Fruit fly (Drosophila melanogaster) whole organism, embryonic: ENCODE measurements around the gene CG3368.

Experiments used
- Blimp-1 ChIP-seq: fragments of 200-800 bp; sonication (Bioruptor generic); optimal IDR thresholded peaks from 3 replicates; lab custom pipeline; 2018; ENCODE audit warnings: missing biosample characterization, missing genetic modification characterization, mild to moderate bottlenecking, moderate library complexity, missing genetic modification reagents
- CG10267 ChIP-seq: fragments of 200-800 bp; sonication (Bioruptor generic); optimal IDR thresholded peaks from 2 replicates; lab custom pipeline; 2018; ENCODE audit warnings: missing biosample characterization, mild to moderate bottlenecking, missing genetic modification characterization, moderate library complexity
- CG10565 ChIP-seq: fragments of 200-800 bp; sonication (Bioruptor generic); optimal IDR thresholded peaks from 3 replicates; lab custom pipeline; 2016; ENCODE audit warnings: missing biosample characterization, mild to moderate bottlenecking, missing genetic modification characterization
- CG10979 ChIP-seq: fragments of 200-800 bp; sonication (Bioruptor generic); optimal IDR thresholded peaks from 2 replicates; lab custom pipeline; 2018; ENCODE audit warnings: missing biosample characterization, mild to moderate bottlenecking, missing genetic modification characterization, moderate library complexity
- CG11560 ChIP-seq: fragments of 200-800 bp; sonication (Bioruptor generic); IDR thresholded peaks from 3 replicates; pipeline ENCODE4 v1.3.6; 2022; ENCODE audit warnings: missing biosample characterization, missing genetic modification characterization
- CG13624 ChIP-seq: fragments of 200-800 bp; sonication (Bioruptor generic); optimal IDR thresholded peaks from 2 replicates; lab custom pipeline; 2016; ENCODE audit warnings: missing biosample characterization, missing genetic modification characterization
- CG1529 ChIP-seq: fragments of 200-800 bp; sonication (Bioruptor generic); optimal IDR thresholded peaks from 3 replicates; lab custom pipeline; 2018; ENCODE audit warnings: missing biosample characterization, missing genetic modification characterization
- CG15514 ChIP-seq: fragments of 200-800 bp; sonication (Bioruptor generic); optimal IDR thresholded peaks from 3 replicates; lab custom pipeline; 2017; ENCODE audit warnings: missing biosample characterization, missing genetic modification characterization, mild to moderate bottlenecking, moderate library complexity, missing genetic modification reagents
- CG15601 ChIP-seq: fragments of 200-800 bp; sonication (Bioruptor generic); optimal IDR thresholded peaks from 3 replicates; lab custom pipeline; 2019; ENCODE audit warnings: missing biosample characterization, mild to moderate bottlenecking, missing genetic modification characterization, moderate library complexity
- CG17186 ChIP-seq: fragments of 200-800 bp; sonication (Bioruptor generic); optimal IDR thresholded peaks from 3 replicates; lab custom pipeline; 2017; ENCODE audit warnings: missing biosample characterization, missing genetic modification reagents, missing genetic modification characterization
- CG2120 ChIP-seq: fragments of 200-800 bp; sonication (Bioruptor generic); optimal IDR thresholded peaks from 3 replicates; lab custom pipeline; 2016; ENCODE audit warnings: missing biosample characterization, missing genetic modification characterization
- CG6254 ChIP-seq: fragments of 200-800 bp; sonication (Bioruptor generic); optimal IDR thresholded peaks from 3 replicates; lab custom pipeline; 2017; ENCODE audit warnings: mild to moderate bottlenecking, missing biosample characterization, missing genetic modification reagents, missing genetic modification characterization
- CG7357 ChIP-seq: fragments of 200-800 bp; sonication (Bioruptor generic); IDR thresholded peaks from 3 replicates; pipeline ENCODE4 v1.3.6; 2022; ENCODE audit warnings: missing biosample characterization, missing genetic modification characterization
- CG7556 ChIP-seq: fragments of 200-800 bp; sonication (Bioruptor generic); optimal IDR thresholded peaks from 2 replicates; lab custom pipeline; 2017; ENCODE audit warnings: missing biosample characterization, mild to moderate bottlenecking, missing genetic modification characterization
- CHES-1-like ChIP-seq: fragments of 200-800 bp; sonication (Bioruptor generic); optimal IDR thresholded peaks from 2 replicates; lab custom pipeline; 2016; ENCODE audit warnings: missing biosample characterization, missing genetic modification characterization
- Chrac-16 ChIP-seq: fragments of 200-800 bp; sonication (Bioruptor generic); optimal IDR thresholded peaks from 3 replicates; lab custom pipeline; 2016; ENCODE audit warnings: missing biosample characterization, missing genetic modification characterization
- Doc2 ChIP-seq: fragments of 200-800 bp; sonication (Bioruptor generic); IDR thresholded peaks from 2 replicates; pipeline ENCODE4 v1.3.6; 2022; ENCODE audit warnings: missing biosample characterization, missing genetic modification characterization
- Hr51 ChIP-seq, 2 experiments: fragments of 200-800 bp; sonication (Bioruptor generic); optimal IDR thresholded peaks; 2 replicates in 1 of 2; 3 replicates in 1 of 2; lab custom pipeline; 2016 to 2018; ENCODE audit warnings: missing biosample characterization in 2 of 2, missing genetic modification characterization in 2 of 2, mild to moderate bottlenecking in 1 of 2, moderate library complexity in 1 of 2
- Lim3 ChIP-seq: fragments of 200-800 bp; sonication (Bioruptor generic); IDR thresholded peaks from 2 replicates; pipeline ENCODE4 v1.3.6; 2022; ENCODE audit warnings: missing biosample characterization, missing genetic modification characterization
- Mad ChIP-seq: fragments of 200-800 bp; sonication (Bioruptor generic); optimal IDR thresholded peaks from 2 replicates; lab custom pipeline; 2016; ENCODE audit warnings: missing biosample characterization, missing genetic modification characterization
- Mrtf ChIP-seq: fragments of 200-800 bp; sonication (Bioruptor generic); IDR thresholded peaks from 3 replicates; pipeline ENCODE4 v1.3.6; 2022; ENCODE audit warnings: missing biosample characterization, missing genetic modification characterization
- Opbp ChIP-seq: fragments of 200-800 bp; sonication (Bioruptor generic); IDR thresholded peaks from 3 replicates; pipeline ENCODE4 v1.3.6; 2022; ENCODE audit warnings: missing biosample characterization, missing genetic modification characterization; ENCODE audit not compliant: partially characterized antibody
- Pdp1 ChIP-seq, 2 experiments: fragments of 200-800 bp; sonication (Bioruptor generic); optimal IDR thresholded peaks; 3 replicates each; lab custom pipeline; 2016; ENCODE audit warnings: missing biosample characterization in 2 of 2, missing genetic modification characterization in 2 of 2, mild to moderate bottlenecking in 1 of 2, moderate library complexity in 1 of 2
- Rfx ChIP-seq: fragments of 200-800 bp; sonication (Bioruptor generic); IDR thresholded peaks from 2 replicates; pipeline ENCODE4 v1.3.6; 2022; ENCODE audit warnings: missing biosample characterization, missing genetic modification characterization
- Sox102F ChIP-seq: fragments of 200-800 bp; sonication (Bioruptor generic); optimal IDR thresholded peaks from 2 replicates; lab custom pipeline; 2018; ENCODE audit warnings: missing biosample characterization, mild to moderate bottlenecking, missing genetic modification characterization, moderate library complexity
- Spps ChIP-seq: fragments of 200-800 bp; sonication (Bioruptor generic); optimal IDR thresholded peaks from 2 replicates; lab custom pipeline; 2018; ENCODE audit warnings: missing biosample characterization, mild to moderate bottlenecking, missing genetic modification characterization
- Sry-β ChIP-seq: fragments of 200-800 bp; sonication (Bioruptor generic); optimal IDR thresholded peaks from 2 replicates; lab custom pipeline; 2018; ENCODE audit warnings: missing biosample characterization, mild to moderate bottlenecking, missing genetic modification characterization, moderate library complexity
- Stat92E ChIP-seq, 3 experiments: fragments of >200 bp in 2 of 3; fragments of 200-800 bp in 1 of 3; sonication (Bioruptor generic) in 1 of 3; optimal IDR thresholded peaks; 2 replicates each; lab custom pipeline; 2017 to 2019; ENCODE audit warnings: missing biosample characterization in 3 of 3, missing genetic modification characterization in 3 of 3, mild to moderate bottlenecking in 1 of 3, moderate library complexity in 1 of 3
- Xbp1 ChIP-seq: fragments of 200-800 bp; sonication (Bioruptor generic); optimal IDR thresholded peaks from 3 replicates; lab custom pipeline; 2016; ENCODE audit warnings: missing biosample characterization, mild to moderate bottlenecking, missing genetic modification characterization
- btn ChIP-seq: fragments of 200-800 bp; sonication (Bioruptor generic); optimal IDR thresholded peaks from 2 replicates; lab custom pipeline; 2016; ENCODE audit warnings: missing biosample characterization, missing genetic modification characterization
- corto ChIP-seq: fragments of 200-800 bp; sonication (Bioruptor generic); optimal IDR thresholded peaks from 2 replicates; lab custom pipeline; 2016; ENCODE audit warnings: missing biosample characterization, mild to moderate bottlenecking, missing genetic modification characterization, moderate library complexity
- dpn ChIP-seq, 2 experiments: fragments of 200-800 bp; sonication (Bioruptor generic); optimal IDR thresholded peaks; 3 replicates each; lab custom pipeline; 2016; ENCODE audit warnings: missing biosample characterization in 2 of 2, missing genetic modification characterization in 2 of 2
- emc ChIP-seq: fragments of 200-800 bp; sonication (Bioruptor generic); optimal IDR thresholded peaks from 2 replicates; lab custom pipeline; 2016; ENCODE audit warnings: missing biosample characterization, missing genetic modification characterization
- ems ChIP-seq: fragments of 200-800 bp; sonication (Bioruptor generic); optimal IDR thresholded peaks from 3 replicates; lab custom pipeline; 2016; ENCODE audit warnings: missing biosample characterization, missing genetic modification characterization
- hb ChIP-seq: fragments of 200-800 bp; sonication (Bioruptor generic); IDR thresholded peaks from 3 replicates; pipeline ENCODE4 v1.3.6; 2022; ENCODE audit warnings: missing biosample characterization, missing genetic modification characterization; ENCODE audit not compliant: partially characterized antibody
- jigr1 ChIP-seq: fragments of 200-800 bp; sonication (Bioruptor generic); IDR thresholded peaks from 3 replicates; pipeline ENCODE4 v1.3.6; 2022; ENCODE audit warnings: missing biosample characterization, missing genetic modification characterization
- jing ChIP-seq: fragments of 200-800 bp; sonication (Bioruptor generic); optimal IDR thresholded peaks from 2 replicates; lab custom pipeline; 2018; ENCODE audit warnings: missing biosample characterization, mild to moderate bottlenecking, missing genetic modification characterization
- knrl ChIP-seq: fragments of 200-800 bp; sonication (Bioruptor generic); IDR thresholded peaks from 3 replicates; pipeline ENCODE4 v1.3.6; 2022; ENCODE audit warnings: missing biosample characterization, missing genetic modification characterization; ENCODE audit not compliant: partially characterized antibody
- nmo ChIP-seq: fragments of 200-800 bp; sonication (Bioruptor generic); optimal IDR thresholded peaks from 2 replicates; lab custom pipeline; 2018; ENCODE audit warnings: missing biosample characterization, mild to moderate bottlenecking, missing genetic modification characterization, moderate library complexity
- pho ChIP-seq: fragments of 200-800 bp; sonication (Bioruptor generic); optimal IDR thresholded peaks from 2 replicates; lab custom pipeline; 2016; ENCODE audit warnings: missing biosample characterization, missing genetic modification characterization
- pita ChIP-seq: fragments of 200-800 bp; sonication (Bioruptor generic); optimal IDR thresholded peaks from 2 replicates; lab custom pipeline; 2017; ENCODE audit warnings: missing biosample characterization, mild to moderate bottlenecking, missing genetic modification characterization
- ranshi ChIP-seq: fragments of 200-800 bp; sonication (Bioruptor generic); IDR thresholded peaks from 2 replicates; pipeline ENCODE4 v1.3.6; 2022; ENCODE audit warnings: missing biosample characterization, missing genetic modification characterization
- rib ChIP-seq: fragments of 200-800 bp; sonication (Bioruptor generic); IDR thresholded peaks from 2 replicates; pipeline ENCODE4 v1.3.6; 2022; ENCODE audit warnings: missing biosample characterization, missing genetic modification characterization
- seq ChIP-seq: fragments of 200-800 bp; sonication (Bioruptor generic); IDR thresholded peaks from 2 replicates; pipeline ENCODE4 v1.3.6; 2022; ENCODE audit warnings: missing biosample characterization, missing genetic modification characterization
- tio ChIP-seq: fragments of 200-800 bp; sonication (Bioruptor generic); optimal IDR thresholded peaks from 2 replicates; lab custom pipeline; 2017; ENCODE audit warnings: missing biosample characterization, missing genetic modification characterization, inconsistent platforms
- vfl ChIP-seq: fragments of 200-800 bp; sonication (Bioruptor generic); optimal IDR thresholded peaks from 2 replicates; lab custom pipeline; 2016; ENCODE audit warnings: missing biosample characterization, missing genetic modification characterization
- wek ChIP-seq: fragments of 200-800 bp; sonication (Bioruptor generic); optimal IDR thresholded peaks from 3 replicates; lab custom pipeline; 2018; ENCODE audit warnings: missing biosample characterization, mild to moderate bottlenecking, missing genetic modification characterization, moderate library complexity

Gene CG3368

DNA sequence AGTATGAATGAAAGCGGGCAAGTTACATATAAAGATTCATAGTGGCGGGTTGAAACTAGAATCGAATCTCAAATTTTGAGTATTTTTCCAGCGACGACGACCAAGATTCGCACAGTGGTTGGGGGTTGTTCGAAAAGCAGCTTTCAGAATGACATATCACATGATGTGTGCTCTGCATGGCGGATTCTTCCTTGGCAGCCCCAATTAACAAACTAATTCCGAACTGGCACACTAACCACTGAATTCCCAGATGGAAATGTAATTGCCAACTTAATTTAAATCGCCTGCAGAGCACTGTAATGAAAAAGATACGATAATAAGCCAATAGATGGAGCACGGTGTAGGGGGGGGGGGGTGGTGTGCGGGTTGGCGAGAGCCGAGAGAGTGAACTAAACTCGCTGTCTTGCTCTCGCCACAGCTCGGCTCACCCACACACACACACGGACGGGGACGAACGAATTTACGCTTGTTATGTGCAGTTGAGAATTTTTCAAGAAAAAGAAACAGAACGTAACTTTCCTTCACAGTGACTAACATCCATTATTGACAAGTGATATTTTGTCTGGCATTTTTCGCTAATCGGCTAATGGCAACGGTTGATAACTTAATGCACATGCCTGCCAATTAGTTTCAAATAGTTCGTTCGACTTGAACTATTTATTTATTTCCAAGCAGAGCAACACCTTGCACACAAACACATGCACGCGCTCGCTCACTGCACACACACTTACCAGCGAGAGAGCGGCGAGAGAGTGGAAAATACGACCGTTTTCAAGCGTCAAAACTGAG lies 2.4 kb upstream of the CG3368 start (continued):
- TF ChIP-seq ems (GFP tag; lab: Kevin White, UChicago) (peak; percentile 92), jing (GFP tag; lab: Kevin White, UChicago) (peak; percentile 95), Rfx (peak; percentile 98), nmo (GFP tag; lab: Kevin White, UChicago) (peak; percentile 94), CG10565 (GFP tag; lab: Kevin White, UChicago) (peak; percentile 59), CG6254 (peak; percentile 91), CG10979 (tag; lab: Kevin White, UChicago) (peak; percentile 91), CG15514 (peak; percentile 93), pho (GFP tag; lab: Kevin White, UChicago) (peak; percentile 94), Hr51 (GFP tag; optimal IDR thresholded peaks at IDR 0.05; lab: Kevin White, UChicago) (peak; percentile 92 to 95), Lim3 (GFP tag; lab: Robert Waterston, UW) (peak; percentile 86), CG13624 (peak; percentile 95), Chrac-16 (GFP tag; lab: Kevin White, UChicago) (peak; percentile 95), Sox102F (GFP tag; lab: Kevin White, UChicago) (peak; percentile 97), Stat92E (GFP tag; optimal IDR thresholded peaks at IDR 0.05; lab: Kevin White, UChicago) (peak in 1 of 3 experiments; percentile 63), Sry-β (GFP tag; lab: Kevin White, UChicago) (peak; percentile 13), wek (GFP tag; lab: Kevin White, UChicago) (peak; percentile 86), CG15601 (peak; percentile 87), CG7556 (GFP tag; lab: Kevin White, UChicago) (peak; percentile 95), seq (GFP tag; lab: Robert Waterston, UW) (peak; percentile 98), Xbp1 (GFP tag; lab: Kevin White, UChicago) (peak; percentile 95), knrl (GFP tag; lab: Robert Waterston, UW) (peak; percentile 58; the same call in 2 of the 3 replicates), Mrtf (GFP tag; lab: Robert Waterston, UW) (peak; percentile 97), CHES-1-like (GFP tag; lab: Kevin White, UChicago) (peak; percentile 95), CG7357 (GFP tag; lab: Robert Waterston, UW) (peak; percentile 90), Doc2 (peak; percentile 81), corto (GFP tag; lab: Kevin White, UChicago) (peak; percentile 80), ranshi (peak; percentile 98), jigr1 (peak; percentile 94), dpn (GFP tag; optimal IDR thresholded peaks at IDR 0.05; lab: Kevin White, UChicago) (peak; percentile 92 to 98), hb (GFP tag; lab: Robert Waterston, UW) (0 out of 3 replicates have a peak, but pooled peaks have one; percentile 54), Spps (tag; lab: Kevin White, UChicago) (peak; percentile 77), CG11560 (tag; lab: Robert Waterston, UW) (peak; percentile 85), rib (peak; percentile 96), Mad (GFP tag; lab: Kevin White, UChicago) (peak; percentile 95), CG17186 (peak; percentile 83), emc (GFP tag; lab: Kevin White, UChicago) (peak; percentile 91), Opbp (GFP tag; lab: Robert Waterston, UW) (peak; percentile 68), CG10267 (tag; lab: Kevin White, UChicago) (peak; percentile 87), pita (GFP tag; lab: Kevin White, UChicago) (no peak), tio (peak; percentile 89), CG2120 (peak; percentile 98), CG1529 (GFP tag; lab: Kevin White, UChicago) (peak; percentile 92), Blimp-1 (GFP tag; lab: Kevin White, UChicago) (peak; percentile 92), btn (GFP tag; lab: Kevin White, UChicago) (peak; percentile 92), vfl (GFP tag; lab: Kevin White, UChicago) (peak; percentile 94), Pdp1 (GFP tag; optimal IDR thresholded peaks at IDR 0.05; lab: Kevin White, UChicago) (peak; percentile 89 to 96)
